Worm (Caenorhabditis elegans): Measurements from ENCODE around the gene str-86.

ce11 chrV:8977895-8978294 lies 5.6 kb downstream of the str-86 start:
- no peak for TF ChIP-seq klf-2 (GFP tag; conservative IDR thresholded peaks at IDR 0.05)
- no peak for TF ChIP-seq T22C8.4 (GFP tag; IDR thresholded peaks at IDR 0.05)
- no peak for TF ChIP-seq cog-1 (tag; optimal IDR thresholded peaks at IDR 0.05)
- no peak for TF ChIP-seq flt-1 (GFP tag; IDR thresholded peaks at IDR 0.05)
- no peak for TF ChIP-seq ztf-29 (GFP tag; IDR thresholded peaks at IDR 0.05)
